Worm (Caenorhabditis elegans) whole organism, L1 larva: ENCODE measurements around the gene acr-12.

ENCODE experiments used
- ces-1 ChIP-seq: fragments of 150-350 bp; optimal IDR thresholded peaks from 2 replicates; lab custom pipeline; 2014; ENCODE audit warnings: missing biosample characterization, missing genetic modification reagents, missing genetic modification characterization
- jun-1 ChIP-seq: fragments of 150-350 bp; optimal IDR thresholded peaks from 2 replicates; lab custom pipeline; 2014; ENCODE audit warnings: missing biosample characterization, missing genetic modification reagents, missing genetic modification characterization
- lin-39 ChIP-seq: fragments of 150-350 bp; optimal IDR thresholded peaks from 2 replicates; lab custom pipeline; 2014; ENCODE audit warnings: missing biosample characterization, missing genetic modification reagents, missing genetic modification characterization
- mep-1 ChIP-seq: fragments of 150-350 bp; optimal IDR thresholded peaks from 2 replicates; lab custom pipeline; 2014; ENCODE audit warnings: missing biosample characterization, missing genetic modification characterization
- ztf-4 ChIP-seq: fragments of 150-350 bp; optimal IDR thresholded peaks from 2 replicates; lab custom pipeline; 2014; ENCODE audit warnings: missing biosample characterization, missing genetic modification characterization

DNA sequence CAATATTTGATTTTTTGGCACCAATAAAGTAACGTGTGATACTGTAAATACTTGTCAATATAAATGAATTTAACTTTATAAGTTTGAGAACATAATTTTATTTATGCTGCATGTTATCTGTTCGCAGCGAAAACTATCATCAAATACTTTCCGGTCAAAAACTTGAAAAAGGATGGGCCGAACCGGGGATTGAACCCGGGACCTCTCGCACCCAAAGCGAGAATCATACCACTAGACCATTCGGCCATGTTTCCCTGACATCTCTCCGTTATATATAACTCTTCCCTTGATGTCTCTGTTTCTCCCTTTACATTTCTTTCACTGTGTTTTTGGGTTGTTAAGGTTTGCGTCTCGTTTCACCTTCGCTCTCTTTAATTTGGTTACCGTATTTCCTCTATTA is 20.9 kb upstream of the acr-12 start:
- TF ChIP-seq mep-1 (peak; percentile 50), ztf-4 (no peak), ces-1 (GFP tag; lab: Kevin White, UChicago) (no peak), jun-1 (tag; lab: Kevin White, UChicago) (peak; percentile 22), lin-39 (tag; lab: Kevin White, UChicago) (no peak)
